Worm (Caenorhabditis elegans): ENCODE results near the gene fip-1.

DNA sequence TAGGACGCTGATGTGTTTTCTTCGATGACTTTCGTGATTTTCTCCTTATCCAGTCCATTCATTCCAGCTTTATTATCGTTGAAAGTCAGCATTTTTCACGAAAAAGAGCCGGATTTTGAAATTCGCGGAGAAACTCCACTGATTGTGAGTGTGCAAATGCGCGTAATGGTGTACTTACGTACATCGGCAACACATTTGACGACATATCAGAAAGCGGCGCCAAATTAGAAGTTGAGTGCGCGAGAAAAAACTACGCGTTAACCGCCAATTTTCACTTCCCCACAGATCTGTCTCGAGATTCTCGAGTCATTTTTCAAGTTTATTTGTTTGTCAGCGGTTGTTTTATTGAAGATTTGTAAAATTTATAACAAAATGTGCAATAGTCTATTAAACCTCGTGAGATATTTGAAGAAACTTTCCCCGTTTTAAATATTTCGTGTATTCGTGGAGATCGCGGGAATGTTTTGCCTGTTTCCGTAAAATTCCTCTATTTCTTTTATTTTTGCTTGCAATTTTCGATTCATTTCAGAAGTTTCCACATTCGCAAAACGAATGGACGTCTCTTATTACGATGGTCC lies 11.1 kb upstream of the fip-1 start, which contains the start of the genes polk-1 and gpr-1:
- TF ChIP-seq dao-5 (tag; optimal IDR thresholded peaks at IDR 0.05) = no peak
- TF ChIP-seq him-1 (tag; optimal IDR thresholded peaks at IDR 0.05) = no peak
- TF ChIP-seq W03F9.2 (tag; optimal IDR thresholded peaks at IDR 0.05) = no peak

All from whole organism, L4/young adult.